Fruit fly (Drosophila melanogaster) ovary, adult (tissue): ENCODE measurements around the gene Nsun2.
A peak's percentile ranks its signal among the peaks of the same experiment; 100 is the strongest.

Experiments used
- CG17801 ChIP-seq: fragments of 200-800 bp; optimal IDR thresholded peaks from 2 replicates; lab custom pipeline; 2019; ENCODE audit warnings: missing biosample characterization, mild to moderate bottlenecking, missing genetic modification characterization, moderate library complexity; ENCODE audit not compliant: partially characterized antibody

Gene Nsun2

DNA sequence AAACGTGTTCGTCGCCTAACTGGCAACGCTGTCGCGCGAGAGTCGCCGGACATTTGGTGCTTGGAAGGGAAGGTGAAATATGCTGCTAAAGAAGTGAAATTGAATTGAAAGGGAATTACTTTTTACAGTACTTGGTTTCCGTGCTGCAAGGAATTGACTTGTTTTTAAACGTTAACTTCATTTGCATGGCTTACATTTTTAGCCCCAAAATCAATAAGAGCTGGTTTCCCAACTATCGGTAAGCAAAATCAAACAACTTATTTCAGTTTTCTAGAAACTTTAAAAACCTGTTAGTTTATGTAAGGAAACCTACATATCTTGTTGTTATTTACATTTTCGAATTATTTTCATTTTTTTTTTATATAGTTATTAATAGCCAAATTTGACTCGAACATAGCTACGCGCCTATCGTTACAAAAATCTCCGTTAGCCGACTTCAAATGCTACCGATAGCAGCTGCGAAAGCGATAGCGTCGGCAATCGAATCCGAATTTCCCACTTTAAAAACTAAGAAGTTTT lies at the start of gene Nsun2, which contains the start of gene dgt4:
Nsun2 (minus strand) TSS at position 37 of the 519 bp plus-strand sequence.
dgt4 (plus strand) TSS at position 4 of the 519 bp plus-strand sequence.
- TF ChIP-seq CG17801 (GFP tag; lab: Kevin White, UChicago), result no peak

DNA sequence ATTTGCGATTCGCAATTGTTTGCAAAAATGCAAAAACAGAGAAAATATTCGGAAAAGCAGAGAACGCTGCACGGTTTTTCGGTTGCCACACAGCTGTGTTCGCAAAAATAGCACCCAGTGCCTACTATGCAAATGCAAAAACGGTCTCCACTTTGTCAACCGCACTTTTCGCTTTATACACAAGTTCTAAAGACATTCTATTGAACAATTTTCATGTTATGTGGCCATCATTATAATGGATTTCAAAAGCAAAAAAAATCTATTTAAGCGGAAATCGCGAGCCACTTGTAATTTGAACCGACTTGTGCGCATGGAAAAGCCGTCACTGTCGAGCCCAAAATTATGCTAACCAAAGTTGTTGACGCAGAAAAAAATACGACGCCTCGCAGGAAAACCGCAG lies 37.5 kb upstream of the Nsun2 start:
- TF ChIP-seq CG17801 (GFP tag; lab: Kevin White, UChicago), result peak; percentile 62

dm6 chrX:4139043-4139442 lies 25.5 kb upstream of the Nsun2 start:
- TF ChIP-seq CG17801 (GFP tag; lab: Kevin White, UChicago), result no peak

dm6 chrX:4131049-4131629 lies 17.6 kb upstream of the Nsun2 start, which contains the start of gene GlcAT-I:
GlcAT-I (plus strand) TSS chrX:4131211.
- TF ChIP-seq CG17801 (GFP tag; lab: Kevin White, UChicago), result peak; percentile 12

- TF ChIP-seq CG17801 (GFP tag; lab: Kevin White, UChicago), result no peak
These were observed 6.0 kb upstream of the Nsun2 start for dm6 chrX:4119582-4119981.

dm6 chrX:4116834-4117736 lies 3.6 kb upstream of the Nsun2 start, which contains the start of the genes tyf and Tip60:
tyf (plus strand) TSS chrX:4117020.
Tip60 (minus strand) TSS chrX:4117487.
- TF ChIP-seq CG17801 (GFP tag; lab: Kevin White, UChicago), result peak; percentile 57

DNA sequence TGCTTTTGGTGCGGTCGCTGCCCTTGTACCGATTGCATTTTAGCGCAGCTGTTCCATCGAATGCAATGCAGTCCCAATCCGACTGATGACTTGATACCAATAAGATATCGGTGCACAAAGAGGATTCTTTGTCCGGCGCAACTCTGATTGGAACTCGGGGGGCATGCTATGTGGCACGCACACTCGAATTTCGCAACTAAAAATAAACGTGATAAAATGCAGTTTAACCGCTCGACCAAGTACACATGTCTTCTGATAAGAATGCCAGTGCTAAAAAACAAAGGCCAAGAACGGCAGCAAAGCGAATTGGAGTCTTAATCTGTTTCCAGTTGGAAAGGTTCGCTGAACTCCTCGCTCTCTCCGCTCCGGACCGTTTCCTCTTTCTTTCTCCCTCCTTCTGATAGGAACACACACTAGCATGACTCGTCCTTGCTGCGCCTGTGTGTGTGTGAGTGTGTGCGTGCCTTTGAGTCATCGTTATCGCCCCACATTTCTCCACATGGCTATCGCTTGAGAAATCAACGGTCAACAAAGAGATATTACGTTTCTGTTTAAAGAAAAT lies 4.8 kb downstream of the Nsun2 start:
- no peak for TF ChIP-seq CG17801 (GFP tag; lab: Kevin White, UChicago)

- TF ChIP-seq CG17801 (GFP tag; lab: Kevin White, UChicago), result no peak
These were observed 5.5 kb downstream of the Nsun2 start for dm6 chrX:4108114-4108439.

DNA sequence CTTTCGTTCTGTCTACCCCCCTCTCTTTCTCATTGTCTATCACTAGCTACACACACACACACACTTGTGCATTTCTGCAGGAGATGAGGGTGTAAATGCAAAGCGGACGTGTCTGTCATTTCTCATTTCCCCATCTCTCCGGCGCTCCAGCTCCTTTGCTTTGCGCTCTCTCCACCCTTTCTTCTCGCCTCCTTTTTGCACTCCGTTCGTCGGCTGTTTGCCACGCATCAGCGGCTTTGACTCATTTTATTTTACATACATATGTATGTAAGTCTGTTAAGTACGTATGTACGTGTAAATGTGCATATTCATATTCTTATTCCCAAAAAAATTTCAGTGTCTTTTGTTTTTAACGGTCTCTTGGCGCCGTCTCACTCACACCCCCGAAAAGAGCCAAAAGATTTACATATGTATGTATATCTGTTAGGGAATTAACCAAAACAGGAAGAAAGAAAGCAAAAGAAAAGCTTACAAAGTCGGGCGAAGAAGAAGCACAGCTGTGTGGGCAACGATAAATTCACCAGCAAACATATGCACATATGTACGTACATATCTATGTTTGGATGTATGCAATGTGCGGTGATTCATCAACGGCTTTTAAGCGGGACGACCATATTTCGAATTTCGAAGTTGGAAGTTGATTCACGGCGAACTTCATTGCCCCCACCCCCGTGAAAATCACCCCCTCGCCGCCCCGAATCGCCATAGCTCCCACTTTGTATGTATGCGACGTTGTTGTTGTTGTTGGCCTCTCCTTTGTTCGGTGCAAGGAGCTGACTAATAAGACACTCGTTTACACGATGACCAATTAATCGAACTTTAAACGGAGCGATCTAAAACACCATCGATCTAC lies 6.0 kb downstream of the Nsun2 start:
- no peak for TF ChIP-seq CG17801 (GFP tag; lab: Kevin White, UChicago)

dm6 chrX:4106756-4107155 lies 6.8 kb downstream of the Nsun2 start:
- peak; percentile 39 for TF ChIP-seq CG17801 (GFP tag; lab: Kevin White, UChicago)

- TF ChIP-seq CG17801 (GFP tag; lab: Kevin White, UChicago), result no peak
These were observed 7.3 kb downstream of the Nsun2 start for dm6 chrX:4106240-4106639.

DNA sequence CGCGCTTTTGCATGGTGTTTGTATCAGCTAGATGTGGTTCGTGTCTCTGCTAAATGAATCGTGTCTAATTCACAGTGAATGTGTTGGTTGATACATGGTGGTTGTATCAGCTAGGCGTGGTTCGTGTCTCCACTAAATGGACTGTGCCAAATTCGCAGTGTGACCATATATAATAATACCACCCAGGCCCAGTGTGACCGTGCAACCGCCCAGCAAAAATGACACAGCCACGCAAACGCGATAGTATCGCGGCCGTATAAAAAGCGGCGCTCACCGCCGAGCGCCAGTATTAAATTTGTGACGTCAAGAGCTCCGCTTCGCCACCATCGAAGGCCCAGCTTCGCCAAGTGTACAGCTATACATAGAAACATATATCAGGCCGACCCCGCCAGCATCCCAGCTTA lies 7.7 kb downstream of the Nsun2 start, which contains the start of gene cib:
cib (plus strand) TSS at position 284 of the 404 bp plus-strand sequence.
- peak; percentile 45 for TF ChIP-seq CG17801 (GFP tag; lab: Kevin White, UChicago)

DNA sequence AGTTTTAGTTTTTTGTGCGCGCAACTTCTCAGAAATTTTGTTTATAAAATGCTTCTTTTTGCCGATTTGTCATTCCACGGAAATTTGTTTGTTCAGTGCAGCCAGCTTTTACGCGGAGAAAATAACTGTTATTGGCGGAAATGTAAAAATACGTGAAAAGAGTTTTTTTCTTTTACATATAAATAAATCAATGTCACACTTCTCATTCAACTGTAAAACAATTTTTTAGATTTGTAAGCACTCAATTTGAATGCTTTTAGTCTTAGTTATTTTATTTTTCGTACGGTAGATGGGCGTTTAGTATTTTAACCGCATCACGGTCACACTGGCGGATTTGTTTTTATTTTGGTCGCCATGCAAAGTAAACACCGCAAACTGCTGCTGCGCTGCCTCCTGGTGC lies 9.4 kb downstream of the Nsun2 start, which contains the start of the genes Xpac and brn:
Xpac (minus strand) TSS at position 66 of the 400 bp plus-strand sequence.
brn (plus strand) TSS at position 211 of the 400 bp plus-strand sequence.
- peak; percentile 25 for TF ChIP-seq CG17801 (GFP tag; lab: Kevin White, UChicago)

- TF ChIP-seq CG17801 (GFP tag; lab: Kevin White, UChicago), result peak; percentile 26
These were observed 12.6 kb downstream of the Nsun2 start, which contains the start of the genes Cmtr1 and CG15375 for dm6 chrX:4100824-4101368. Cmtr1 (minus strand) TSS chrX:4101031. CG15375 (plus strand) TSS chrX:4101318.
